Worm (Caenorhabditis elegans) whole organism, young adult: Measurements from ENCODE around the gene T02B11.8.
"Not testable (repeated sequence)": the region's sequence is repeated elsewhere in the genome, so short reads cannot be mapped to it uniquely, and the experiment has no call there.

ENCODE experiments used
- C17E4.6 ChIP-seq: fragments of 200-800 bp; sonication (Bioruptor generic); IDR thresholded peaks from 2 replicates; pipeline ENCODE4 v1.3.6; 2022; ENCODE audit warnings: missing genetic modification reagents, missing genetic modification characterization, missing compliant biosample characterization
- D2030.7 ChIP-seq: fragments of 200-800 bp; sonication (Bioruptor generic); IDR thresholded peaks from 2 replicates; pipeline ENCODE4 v1.3.6; 2022; ENCODE audit warnings: missing genetic modification reagents, missing genetic modification characterization, missing compliant biosample characterization
- F22D6.2 ChIP-seq: sonication (generic microtip); optimal IDR thresholded peaks from 2 replicates; lab custom pipeline; 2016; ENCODE audit warnings: mild to moderate bottlenecking, missing genetic modification characterization, missing compliant biosample characterization
- F37B4.10 ChIP-seq: fragments of 200-800 bp; sonication (Bioruptor generic); IDR thresholded peaks from 2 replicates; pipeline ENCODE4 v1.3.6; 2022; ENCODE audit warnings: missing genetic modification characterization, missing compliant biosample characterization
- F52B5.7 ChIP-seq: sonication (generic microtip); optimal IDR thresholded peaks from 2 replicates; lab custom pipeline; 2016; ENCODE audit warnings: mild to moderate bottlenecking, missing genetic modification characterization, missing compliant biosample characterization
- F57C9.4 ChIP-seq: sonication (generic microtip); optimal IDR thresholded peaks from 2 replicates; lab custom pipeline; 2017; ENCODE audit warnings: mild to moderate bottlenecking, missing genetic modification characterization, missing compliant biosample characterization
- K11D2.4 ChIP-seq: fragments of 200-800 bp; sonication (Bioruptor generic); IDR thresholded peaks from 2 replicates; pipeline ENCODE4 v1.3.6; 2022; ENCODE audit warnings: missing genetic modification reagents, missing genetic modification characterization, missing compliant biosample characterization
- Y53G8AR.9 ChIP-seq: fragments of 200-800 bp; sonication (Bioruptor generic); conservative IDR thresholded peaks from 2 replicates; pipeline ENCODE4 v1.3.6; 2022; ENCODE audit warnings: missing genetic modification reagents, missing genetic modification characterization, missing compliant biosample characterization
- Y95B8A.8 ChIP-seq: fragments of 200-800 bp; sonication (Bioruptor generic); IDR thresholded peaks from 2 replicates; pipeline ENCODE4 v1.3.6; 2022; ENCODE audit warnings: missing genetic modification reagents, missing genetic modification characterization, missing compliant biosample characterization
- ama-1 ChIP-seq, 3 experiments: fragments of 150-350 bp in 1 of 3; sonication (generic microtip) in 2 of 3; optimal IDR thresholded peaks; 2 replicates each; lab custom pipeline; 2014 to 2018; ENCODE audit warnings: missing biosample characterization in 2 of 3, missing genetic modification characterization in 2 of 3, missing genetic modification reagents in 2 of 3
- ccch-3 ChIP-seq: fragments of 200-800 bp; sonication (Bioruptor generic); optimal IDR thresholded peaks from 2 replicates; lab custom pipeline; 2018; ENCODE audit warnings: mild to moderate bottlenecking, missing genetic modification characterization, missing compliant biosample characterization
- ceh-27 ChIP-seq: fragments of 200-800 bp; sonication (Bioruptor generic); optimal IDR thresholded peaks from 2 replicates; lab custom pipeline; 2018; ENCODE audit warnings: mild to moderate bottlenecking, missing genetic modification characterization, moderate library complexity, missing compliant biosample characterization
- ceh-40 ChIP-seq: fragments of 200-800 bp; sonication (Bioruptor generic); IDR thresholded peaks from 2 replicates; pipeline ENCODE4 v1.3.6; 2022; ENCODE audit warnings: missing genetic modification characterization, missing compliant biosample characterization
- dpl-1 ChIP-seq: fragments of 150-350 bp; optimal IDR thresholded peaks from 2 replicates; lab custom pipeline; 2014; ENCODE audit warnings: missing biosample characterization, missing genetic modification reagents, missing genetic modification characterization
- efl-1 ChIP-seq: fragments of 150-350 bp; optimal IDR thresholded peaks from 2 replicates; lab custom pipeline; 2014; ENCODE audit warnings: missing biosample characterization, missing genetic modification reagents, missing genetic modification characterization
- egl-18 ChIP-seq: fragments of 200-800 bp; sonication (Bioruptor generic); IDR thresholded peaks from 2 replicates; pipeline ENCODE4 v1.3.6; 2022; ENCODE audit warnings: missing genetic modification reagents, missing genetic modification characterization, missing compliant biosample characterization
- egl-44 ChIP-seq: fragments of 200-800 bp; sonication (Bioruptor generic); IDR thresholded peaks from 2 replicates; pipeline ENCODE4 v1.3.6; 2022; ENCODE audit warnings: missing genetic modification reagents, missing genetic modification characterization, missing compliant biosample characterization
- fkh-3 ChIP-seq: sonication (generic microtip); optimal IDR thresholded peaks from 2 replicates; lab custom pipeline; 2016; ENCODE audit warnings: mild to moderate bottlenecking, missing genetic modification characterization, missing compliant biosample characterization
- hlh-12 ChIP-seq: sonication (generic microtip); optimal IDR thresholded peaks from 2 replicates; lab custom pipeline; 2016; ENCODE audit warnings: missing genetic modification characterization, missing compliant biosample characterization
- hmg-1.2 ChIP-seq: fragments of 200-800 bp; sonication (Bioruptor generic); IDR thresholded peaks from 2 replicates; pipeline ENCODE4 v1.3.6; 2022; ENCODE audit warnings: missing genetic modification reagents, missing genetic modification characterization, missing compliant biosample characterization
- hmg-20 ChIP-seq: fragments of 200-800 bp; sonication (Bioruptor generic); IDR thresholded peaks from 2 replicates; pipeline ENCODE4 v1.3.6; 2022; ENCODE audit warnings: missing genetic modification reagents, missing genetic modification characterization, missing compliant biosample characterization
- hrde-1 ChIP-seq: sonication (generic microtip); optimal IDR thresholded peaks from 2 replicates; lab custom pipeline; 2016; ENCODE audit warnings: missing genetic modification characterization, mild to moderate bottlenecking, missing compliant biosample characterization, moderate library complexity, missing genotype, missing genetic modification reagents, borderline replicate concordance
- lag-1 ChIP-seq: fragments of 200-800 bp; sonication (Bioruptor generic); IDR thresholded peaks from 2 replicates; pipeline ENCODE4 v1.3.6; 2022; ENCODE audit warnings: missing genetic modification reagents, missing genetic modification characterization, missing compliant biosample characterization
- lin-26 ChIP-seq: fragments of 200-800 bp; sonication (Bioruptor generic); IDR thresholded peaks from 2 replicates; pipeline ENCODE4 v1.3.6; 2022; ENCODE audit warnings: missing genetic modification reagents, missing genetic modification characterization, missing compliant biosample characterization
- lin-54 ChIP-seq: fragments of 200-800 bp; sonication (Bioruptor generic); optimal IDR thresholded peaks from 2 replicates; lab custom pipeline; 2018; ENCODE audit warnings: mild to moderate bottlenecking, missing genetic modification characterization, missing compliant biosample characterization
- lsy-27 ChIP-seq: sonication (generic microtip); optimal IDR thresholded peaks from 2 replicates; lab custom pipeline; 2017; ENCODE audit warnings: missing genetic modification characterization, mild to moderate bottlenecking, missing compliant biosample characterization, antibody characterized with exemption, missing genotype, borderline replicate concordance; ENCODE audit not compliant: insufficient read depth
- madf-8 ChIP-seq: fragments of 200-800 bp; sonication (Bioruptor generic); conservative IDR thresholded peaks from 2 replicates; pipeline ENCODE4 v1.3.6; 2022; ENCODE audit warnings: missing genetic modification reagents, missing genetic modification characterization, missing compliant biosample characterization
- nfyb-1 ChIP-seq: fragments of 200-800 bp; sonication (Bioruptor generic); IDR thresholded peaks from 2 replicates; pipeline ENCODE4 v1.3.6; 2022; ENCODE audit warnings: missing genetic modification reagents, missing genetic modification characterization, missing compliant biosample characterization
- pbrm-1 ChIP-seq: fragments of 200-800 bp; sonication (Bioruptor generic); IDR thresholded peaks from 2 replicates; pipeline ENCODE4 v1.3.6; 2022; ENCODE audit warnings: missing genetic modification reagents, missing genetic modification characterization, missing compliant biosample characterization
- pha-4 ChIP-seq: fragments of 150-350 bp; sonication (generic microtip); optimal IDR thresholded peaks from 2 replicates; lab custom pipeline; 2014; ENCODE audit warnings: missing biosample characterization, missing genetic modification reagents, missing genetic modification characterization
- rcor-1 ChIP-seq: fragments of 200-800 bp; sonication (Bioruptor generic); IDR thresholded peaks from 2 replicates; pipeline ENCODE4 v1.3.6; 2022; ENCODE audit warnings: missing genetic modification reagents, missing genetic modification characterization, missing compliant biosample characterization
- rec-8 ChIP-seq, 2 experiments: sonication (generic microtip); optimal IDR thresholded peaks; 2 replicates each; lab custom pipeline; 2016; ENCODE audit warnings: mild to moderate bottlenecking in 2 of 2, missing genetic modification characterization in 2 of 2, missing genetic modification reagents in 2 of 2, missing genotype in 2 of 2, missing biosample characterization in 1 of 2, missing compliant biosample characterization in 1 of 2, moderate library complexity in 1 of 2
- rpc-1 ChIP-seq, 2 experiments: fragments of 150-350 bp in 1 of 2; sonication (generic microtip) in 1 of 2; optimal IDR thresholded peaks; 2 replicates each; lab custom pipeline; 2014 to 2018; ENCODE audit warnings: missing biosample characterization in 1 of 2, missing genetic modification characterization in 1 of 2, missing genetic modification reagents in 1 of 2, missing genotype in 1 of 2
- sea-2 ChIP-seq: fragments of 200-800 bp; sonication (Bioruptor generic); IDR thresholded peaks from 2 replicates; pipeline ENCODE4 v1.3.6; 2022; ENCODE audit warnings: missing genetic modification characterization, missing compliant biosample characterization
- snpc-1.1 ChIP-seq: sonication (generic microtip); optimal IDR thresholded peaks from 2 replicates; lab custom pipeline; 2017; ENCODE audit warnings: missing genetic modification characterization, mild to moderate bottlenecking, missing compliant biosample characterization, antibody characterized with exemption, moderate library complexity, missing genotype, missing genetic modification reagents; ENCODE audit not compliant: insufficient read depth
- tbp1 ChIP-seq: fragments of 200-800 bp; sonication (Bioruptor generic); optimal IDR thresholded peaks from 2 replicates; lab custom pipeline; 2018; ENCODE audit warnings: mild to moderate bottlenecking, missing genetic modification characterization, missing compliant biosample characterization
- zfh-2 ChIP-seq: fragments of 200-800 bp; sonication (Bioruptor generic); conservative IDR thresholded peaks from 2 replicates; pipeline ENCODE4 v1.3.6; 2022; ENCODE audit warnings: missing genetic modification reagents, missing genetic modification characterization, missing compliant biosample characterization
- zim-3 ChIP-seq: sonication (generic microtip); optimal IDR thresholded peaks from 2 replicates; lab custom pipeline; 2017; ENCODE audit warnings: mild to moderate bottlenecking, missing genetic modification characterization, moderate library complexity, missing compliant biosample characterization
- ztf-25 ChIP-seq: fragments of 200-800 bp; sonication (Bioruptor generic); IDR thresholded peaks from 2 replicates; pipeline ENCODE4 v1.3.6; 2022; ENCODE audit warnings: missing genetic modification reagents, missing genetic modification characterization, missing compliant biosample characterization

T02B11.8 gene

DNA sequence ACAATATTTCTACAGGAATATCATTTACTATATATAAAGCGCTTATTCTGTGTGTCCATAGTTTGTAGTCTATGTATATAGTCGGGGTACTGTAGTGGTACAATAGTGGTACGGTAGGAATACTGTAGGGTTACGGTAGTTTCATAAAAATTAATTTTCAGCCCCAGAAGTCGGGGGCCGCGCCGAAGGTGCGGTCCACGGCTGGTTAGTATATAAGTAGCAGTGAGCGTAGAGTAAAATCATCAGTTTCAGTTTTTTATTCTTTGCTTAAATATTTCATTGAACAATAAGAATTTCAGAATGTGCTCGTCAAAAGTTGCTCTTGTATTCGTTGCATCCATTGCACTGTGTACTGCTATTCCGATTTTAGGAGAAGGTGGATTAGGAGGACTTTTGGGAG lies 12.4 kb upstream of the T02B11.8 start, which contains the start of gene srlf-22:
Gene srlf-22 (plus strand): TSS at position 301 of the 400 bp plus-strand sequence.
- TF ChIP-seq rec-8 (tag; optimal IDR thresholded peaks at IDR 0.05; lab: Kevin White, UChicago); K11D2.4 (GFP tag; lab: Robert Waterston, UW); ama-1 (optimal IDR thresholded peaks at IDR 0.05; lab: Kevin White, UChicago); ama-1 (GFP tag; optimal IDR thresholded peaks at IDR 0.05; lab: Kevin White, UChicago): not testable (repeated sequence)
- TF ChIP-seq, all 124 proteins: peak for 0; not testable (repeated sequence) for 124

DNA sequence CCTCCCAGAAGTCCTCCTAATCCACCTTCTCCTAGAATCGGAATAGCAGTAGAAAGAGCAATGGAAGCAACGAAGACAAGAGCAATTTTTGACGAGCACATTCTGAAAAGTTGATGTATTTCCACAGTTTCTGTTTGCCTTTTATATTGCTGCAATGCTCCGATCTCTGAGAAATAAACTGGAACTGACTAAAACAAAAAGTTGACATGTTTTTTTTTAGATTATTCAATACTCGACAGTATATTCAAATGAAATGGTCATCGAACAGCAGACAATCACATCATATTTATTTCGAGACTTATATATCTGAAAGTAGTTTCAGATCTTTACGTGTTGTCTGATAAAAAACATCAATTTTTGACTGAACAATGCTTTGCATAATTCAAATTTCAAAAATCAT lies 12.0 kb upstream of the T02B11.8 start, which contains the start of gene srlf-21:
Gene srlf-21 (minus strand): TSS at position 101 of the 400 bp plus-strand sequence.
- no peak for TF ChIP-seq pbrm-1 (GFP tag; lab: Robert Waterston, UW)
- no peak for TF ChIP-seq efl-1 (GFP tag; lab: Kevin White, UChicago)
- TF ChIP-seq rec-8 (tag; optimal IDR thresholded peaks at IDR 0.05; lab: Kevin White, UChicago): no peak
- no peak for TF ChIP-seq F22D6.2 (tag; lab: Kevin White, UChicago)
- no peak for TF ChIP-seq sea-2 (GFP tag; lab: Robert Waterston, UW)
- TF ChIP-seq tbp1 (GFP tag; lab: Kevin White, UChicago): no peak
- no peak for TF ChIP-seq F52B5.7 (tag; lab: Kevin White, UChicago)
- no peak for TF ChIP-seq snpc-1.1 (tag; lab: Kevin White, UChicago)
- TF ChIP-seq C17E4.6 (GFP tag; lab: Robert Waterston, UW): no peak
- no peak for TF ChIP-seq zfh-2 (GFP tag; lab: Robert Waterston, UW)
- no peak for TF ChIP-seq nfyb-1 (GFP tag; lab: Robert Waterston, UW)
- no peak for TF ChIP-seq zim-3 (tag; lab: Kevin White, UChicago)
- TF ChIP-seq, all 124 proteins: peak for 0

DNA sequence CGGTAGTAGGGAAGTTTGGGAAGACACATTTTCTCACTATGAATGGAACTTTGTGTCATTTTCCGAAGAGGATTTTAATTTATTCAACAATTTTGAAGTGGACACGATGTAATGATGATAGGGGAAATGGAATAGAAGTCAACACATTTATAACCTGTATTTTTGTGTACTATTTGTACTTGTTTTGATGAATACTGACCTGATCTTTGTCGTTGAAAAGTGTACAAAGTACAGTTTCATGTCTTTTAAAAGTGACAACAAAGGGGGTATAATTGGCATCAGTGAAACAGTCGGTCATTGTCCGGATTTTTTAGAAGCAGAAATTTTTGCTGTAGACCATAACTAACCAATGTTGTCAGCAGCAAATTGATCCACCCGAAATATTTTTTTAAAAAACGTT lies 10.7 kb upstream of the T02B11.8 start, which contains the start of gene T02B11.6:
Gene T02B11.6 (minus strand): TSS at position 101 of the 400 bp plus-strand sequence.
- TF ChIP-seq dpl-1: no peak
- no peak for TF ChIP-seq ztf-25 (GFP tag; lab: Robert Waterston, UW)
- no peak for TF ChIP-seq lag-1 (GFP tag; lab: Robert Waterston, UW)
- TF ChIP-seq fkh-3 (tag; lab: Kevin White, UChicago): no peak
- no peak for TF ChIP-seq egl-18 (GFP tag; lab: Robert Waterston, UW)
- no peak for TF ChIP-seq Y95B8A.8 (GFP tag; lab: Robert Waterston, UW)
- TF ChIP-seq egl-44 (GFP tag; lab: Robert Waterston, UW): no peak
- no peak for TF ChIP-seq tbp1 (GFP tag; lab: Kevin White, UChicago)
- TF ChIP-seq ccch-3: no peak
- no peak for TF ChIP-seq nfyb-1 (GFP tag; lab: Robert Waterston, UW)
- no peak for TF ChIP-seq lin-54 (GFP tag; lab: Kevin White, UChicago)
- no peak for TF ChIP-seq hmg-1.2 (GFP tag; lab: Robert Waterston, UW)
- TF ChIP-seq rpc-1 (optimal IDR thresholded peaks at IDR 0.05; lab: Kevin White, UChicago): no peak
- TF ChIP-seq rpc-1 (tag; optimal IDR thresholded peaks at IDR 0.05; lab: Kevin White, UChicago): no peak
- TF ChIP-seq F57C9.4 (tag; lab: Kevin White, UChicago): no peak

DNA sequence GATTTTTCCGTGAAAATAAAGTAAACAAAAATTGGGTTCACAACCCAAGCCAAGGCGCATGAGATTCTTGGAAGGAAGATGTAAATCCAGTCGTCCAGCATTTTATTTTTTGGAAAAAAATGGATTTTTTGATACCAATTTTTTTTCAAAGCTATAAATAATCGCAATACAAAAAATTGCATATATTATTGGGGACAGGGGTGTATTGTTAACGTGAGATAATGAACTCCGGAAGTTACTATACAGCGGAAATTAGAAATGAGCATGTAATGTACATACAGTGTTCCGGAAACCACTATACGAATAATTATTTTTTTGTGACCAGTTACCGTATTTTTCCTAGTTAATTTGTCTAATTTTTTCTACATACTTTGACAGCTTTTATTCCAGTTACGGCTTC lies 5.9 kb upstream of the T02B11.8 start, which contains the start of gene srj-38:
Gene srj-38 (minus strand): TSS at position 101 of the 400 bp plus-strand sequence.
- no peak for TF ChIP-seq Y53G8AR.9 (GFP tag; lab: Robert Waterston, UW)
- no peak for TF ChIP-seq F37B4.10
- no peak for TF ChIP-seq ceh-40 (GFP tag; lab: Robert Waterston, UW)

DNA sequence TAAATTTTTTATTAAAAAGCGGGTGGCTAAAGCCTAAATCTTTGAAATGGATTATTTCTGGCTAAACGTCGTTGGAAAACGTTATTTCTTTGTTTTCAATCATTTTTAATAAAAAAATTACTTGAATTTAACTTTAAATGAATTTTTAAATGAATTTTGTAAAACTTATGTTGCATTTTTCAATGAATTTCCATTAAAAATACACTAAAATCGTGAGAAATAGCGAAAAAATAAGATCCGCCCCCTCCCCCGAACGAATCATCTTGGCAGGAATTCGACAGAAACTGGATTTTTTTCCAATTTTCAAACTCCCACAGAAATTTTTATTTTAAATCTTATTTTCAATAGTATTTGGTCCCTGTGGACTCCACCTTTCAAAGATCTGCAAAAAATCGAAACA lies 704 bp upstream of the T02B11.8 start, which contains the start of gene srg-53:
Gene srg-53 (plus strand): TSS at position 301 of the 400 bp plus-strand sequence.
- TF ChIP-seq F52B5.7 (tag; lab: Kevin White, UChicago) (no peak), lin-26 (GFP tag; lab: Robert Waterston, UW) (no peak), pbrm-1 (GFP tag; lab: Robert Waterston, UW) (no peak), rcor-1 (GFP tag; lab: Robert Waterston, UW) (no peak), D2030.7 (GFP tag; lab: Robert Waterston, UW) (no peak), pha-4 (tag; lab: Kevin White, UChicago) (no peak), ceh-27 (GFP tag; lab: Kevin White, UChicago) (no peak), hrde-1 (no peak), lsy-27 (tag; lab: Kevin White, UChicago) (no peak), ama-1 (optimal IDR thresholded peaks at IDR 0.05; lab: Kevin White, UChicago) (no peak), ama-1 (GFP tag; optimal IDR thresholded peaks at IDR 0.05; lab: Kevin White, UChicago) (no peak), hmg-20 (GFP tag; lab: Robert Waterston, UW) (no peak), K11D2.4 (GFP tag; lab: Robert Waterston, UW) (no peak), hlh-12 (tag; lab: Kevin White, UChicago) (no peak), dpl-1 (no peak), madf-8 (GFP tag; lab: Robert Waterston, UW) (no peak)
